Fruit fly (Drosophila melanogaster) whole organism, adult: ENCODE data around the gene tacc.

Experiments used
- CG11617 ChIP-seq: fragments of 200-800 bp; sonication (Bioruptor generic); optimal IDR thresholded peaks from 2 replicates; lab custom pipeline; 2017; ENCODE audit warnings: mild to moderate bottlenecking, missing biosample characterization, missing genetic modification reagents, missing genetic modification characterization
- CG12768 ChIP-seq: fragments of 200-800 bp; sonication (Bioruptor generic); optimal IDR thresholded peaks from 2 replicates; lab custom pipeline; 2017; ENCODE audit warnings: missing biosample characterization, missing genetic modification characterization, mild to moderate bottlenecking, moderate library complexity, missing genetic modification reagents
- CG14711 ChIP-seq: fragments of 200-800 bp; sonication (Bioruptor generic); optimal IDR thresholded peaks from 2 replicates; lab custom pipeline; 2018; ENCODE audit warnings: missing biosample characterization, mild to moderate bottlenecking, missing genetic modification characterization, moderate library complexity
- CG1620 ChIP-seq: fragments of 200-800 bp; sonication (Bioruptor generic); optimal IDR thresholded peaks from 2 replicates; lab custom pipeline; 2016; ENCODE audit warnings: missing biosample characterization, missing genetic modification characterization
- CG33017 ChIP-seq: fragments of 200-800 bp; sonication (Bioruptor generic); optimal IDR thresholded peaks from 2 replicates; lab custom pipeline; 2018; ENCODE audit warnings: missing biosample characterization, mild to moderate bottlenecking, missing genetic modification characterization, moderate library complexity
- CG5204 ChIP-seq: fragments of 200-800 bp; sonication (Bioruptor generic); optimal IDR thresholded peaks from 2 replicates; lab custom pipeline; 2016; ENCODE audit warnings: missing biosample characterization, missing genetic modification characterization
- CG7045 ChIP-seq: fragments of 200-800 bp; sonication (Bioruptor generic); optimal IDR thresholded peaks from 2 replicates; lab custom pipeline; 2017; ENCODE audit warnings: missing biosample characterization, mild to moderate bottlenecking, missing genetic modification characterization
- CG7101 ChIP-seq: fragments of 200-800 bp; sonication (Bioruptor generic); optimal IDR thresholded peaks from 2 replicates; lab custom pipeline; 2018; ENCODE audit warnings: missing biosample characterization, mild to moderate bottlenecking, missing genetic modification characterization, moderate library complexity
- Clk ChIP-seq: fragments of 200-800 bp; sonication (Bioruptor generic); optimal IDR thresholded peaks from 2 replicates; lab custom pipeline; 2017; ENCODE audit warnings: missing biosample characterization, missing genetic modification characterization
- Crg-1 ChIP-seq: fragments of 200-800 bp; sonication (Bioruptor generic); optimal IDR thresholded peaks from 2 replicates; lab custom pipeline; 2016; ENCODE audit warnings: missing biosample characterization, missing genetic modification characterization
- Hr96 ChIP-seq: fragments of 200-800 bp; sonication (Bioruptor generic); optimal IDR thresholded peaks from 2 replicates; lab custom pipeline; 2016; ENCODE audit warnings: missing biosample characterization, missing genetic modification characterization
- Mnt ChIP-seq: fragments of 200-800 bp; sonication (Bioruptor generic); optimal IDR thresholded peaks from 2 replicates; lab custom pipeline; 2016; ENCODE audit warnings: missing biosample characterization, mild to moderate bottlenecking, missing genetic modification characterization
- bab1 ChIP-seq: fragments of 200-800 bp; sonication (Bioruptor generic); optimal IDR thresholded peaks from 3 replicates; lab custom pipeline; 2019; ENCODE audit warnings: missing biosample characterization, mild to moderate bottlenecking, missing genetic modification characterization, moderate library complexity
- cic ChIP-seq: fragments of 200-800 bp; sonication (Bioruptor generic); optimal IDR thresholded peaks from 2 replicates; lab custom pipeline; 2017; ENCODE audit warnings: missing biosample characterization, mild to moderate bottlenecking, missing genetic modification characterization, moderate library complexity
- cnc ChIP-seq, 2 experiments: fragments of >200 bp; optimal IDR thresholded peaks; 2 replicates each; lab custom pipeline; 2017
- kay ChIP-seq: fragments of 200-800 bp; sonication (Bioruptor generic); peaks from one replicate; lab custom pipeline; 2016; ENCODE audit warnings: missing biosample characterization, missing genetic modification characterization, borderline replicate concordance
- ovo ChIP-seq: fragments of 200-800 bp; sonication (Bioruptor generic); optimal IDR thresholded peaks from 2 replicates; lab custom pipeline; 2016; ENCODE audit warnings: missing biosample characterization, missing genetic modification characterization
- pad ChIP-seq: fragments of 200-800 bp; sonication (Bioruptor generic); optimal IDR thresholded peaks from 3 replicates; lab custom pipeline; 2017; ENCODE audit warnings: missing biosample characterization, missing genetic modification characterization, mild to moderate bottlenecking, moderate library complexity, missing genetic modification reagents
- tj ChIP-seq: fragments of 200-800 bp; sonication (Bioruptor generic); optimal IDR thresholded peaks from 3 replicates; lab custom pipeline; 2017; ENCODE audit warnings: missing biosample characterization, mild to moderate bottlenecking, missing genetic modification characterization, moderate library complexity
- toe ChIP-seq: fragments of 200-800 bp; sonication (Bioruptor generic); optimal IDR thresholded peaks from 2 replicates; lab custom pipeline; 2016; ENCODE audit warnings: missing biosample characterization, missing genetic modification characterization

tacc gene

DNA sequence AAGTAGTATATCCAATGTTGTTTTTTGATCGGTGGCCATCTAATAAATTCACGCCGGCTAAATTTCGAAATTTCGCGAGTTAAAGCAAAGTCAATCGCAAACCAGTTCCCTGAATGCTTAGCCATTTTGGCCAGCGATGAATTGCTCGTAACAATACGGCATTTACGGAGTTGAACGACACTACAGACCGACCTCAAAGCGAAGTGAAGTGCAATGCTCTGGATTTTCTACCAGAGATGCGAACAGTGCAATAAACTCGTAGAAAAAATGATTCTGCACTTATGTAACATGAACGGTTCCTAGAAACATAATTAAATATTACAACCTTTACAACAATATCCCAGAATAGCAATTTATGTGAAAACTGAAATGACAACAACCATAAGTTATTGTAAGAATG lies 23.5 kb downstream of the tacc start:
- TF ChIP-seq CG12768 (no peak), CG33017 (tag; lab: Kevin White, UChicago) (no peak), kay (GFP tag; lab: Kevin White, UChicago) (no peak), Hr96 (no peak), CG14711 (no peak)

- no peak for TF ChIP-seq Hr96
- no peak for TF ChIP-seq Mnt (GFP tag; lab: Kevin White, UChicago)
- TF ChIP-seq CG14711 = no peak
Observed at dm6 chr3R:4724323-4724832, 24.5 kb downstream of the tacc start.

DNA sequence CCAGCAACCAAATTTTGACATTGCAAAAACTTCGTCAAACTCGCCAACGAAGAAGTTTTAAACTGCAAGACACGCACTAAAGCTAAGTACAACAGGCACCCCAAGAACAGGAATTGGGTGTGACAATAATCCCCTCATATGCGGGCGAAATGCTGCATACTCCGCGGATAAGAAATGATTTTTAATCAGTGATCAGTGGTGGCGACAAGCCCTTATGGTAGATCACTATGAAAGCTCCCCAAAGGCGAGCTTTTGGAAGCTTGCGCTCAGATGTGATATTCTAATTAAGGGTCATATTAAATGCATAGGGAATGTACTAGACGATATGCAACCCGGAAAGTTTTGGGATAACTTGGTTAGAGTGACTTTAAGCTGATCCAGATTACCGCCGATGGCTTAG lies 31.3 kb downstream of the tacc start:
- no peak for TF ChIP-seq Mnt (GFP tag; lab: Kevin White, UChicago)
- TF ChIP-seq CG12768 = no peak
- no peak for TF ChIP-seq ovo (GFP tag; lab: Kevin White, UChicago)
- TF ChIP-seq pad (GFP tag; lab: Kevin White, UChicago) = no peak
- no peak for TF ChIP-seq CG7101 (tag; lab: Kevin White, UChicago)
- no peak for TF ChIP-seq CG5204 (GFP tag; lab: Kevin White, UChicago)
- TF ChIP-seq bab1 (GFP tag; lab: Kevin White, UChicago) = no peak
- TF ChIP-seq CG1620 (GFP tag; lab: Kevin White, UChicago) = no peak
- no peak for TF ChIP-seq toe (GFP tag; lab: Kevin White, UChicago)
- TF ChIP-seq Crg-1 (GFP tag; lab: Kevin White, UChicago) = no peak
- TF ChIP-seq Clk (GFP tag; lab: Kevin White, UChicago) = no peak
- no peak for TF ChIP-seq CG11617 (GFP tag; lab: Kevin White, UChicago)

DNA sequence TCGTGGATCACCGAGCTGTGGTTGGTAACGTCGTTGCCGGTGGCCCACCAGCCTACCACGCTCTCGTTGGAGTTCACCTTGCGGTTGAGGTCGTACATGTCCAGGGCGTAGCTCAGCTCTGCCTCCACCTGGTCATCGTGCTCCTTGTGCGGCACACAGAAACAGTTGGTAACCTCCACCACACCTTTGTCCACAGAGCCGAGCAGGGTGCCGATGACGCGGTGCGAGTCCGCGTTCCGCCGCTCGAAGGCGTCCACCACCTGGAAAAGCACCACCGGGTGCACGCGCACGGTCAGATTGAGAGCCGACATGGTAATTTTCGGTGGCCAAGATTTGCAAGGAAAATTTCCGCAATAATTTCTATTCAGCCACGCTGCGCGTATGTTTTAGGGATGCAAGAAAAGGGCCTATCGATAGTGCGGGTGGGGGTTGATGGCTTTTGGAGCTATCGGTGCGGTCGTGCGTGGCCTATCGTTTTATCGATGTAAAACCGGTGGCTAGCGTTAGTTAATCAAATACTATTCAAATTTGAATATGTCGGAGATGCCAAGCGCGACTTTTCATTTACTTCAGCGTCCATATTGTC lies 35.0 kb downstream of the tacc start, which contains the start of gene eIF3f1:
eIF3f1 (minus strand) TSS at position 408 of the 586 bp plus-strand sequence.
- TF ChIP-seq CG14711 = no peak
- TF ChIP-seq bab1 (GFP tag; lab: Kevin White, UChicago) = peak; percentile 60
- TF ChIP-seq ovo (GFP tag; lab: Kevin White, UChicago) = peak; percentile 40
- TF ChIP-seq Clk (GFP tag; lab: Kevin White, UChicago) = no peak
- TF ChIP-seq CG11617 (GFP tag; lab: Kevin White, UChicago) = no peak
- peak; percentile 17 for TF ChIP-seq CG7101 (tag; lab: Kevin White, UChicago)
- TF ChIP-seq pad (GFP tag; lab: Kevin White, UChicago) = peak; percentile 0
- no peak for TF ChIP-seq cic
- TF ChIP-seq CG1620 (GFP tag; lab: Kevin White, UChicago) = peak; percentile 29
- TF ChIP-seq CG5204 (GFP tag; lab: Kevin White, UChicago) = no peak
- no peak for TF ChIP-seq kay (GFP tag; lab: Kevin White, UChicago)
- TF ChIP-seq Mnt (GFP tag; lab: Kevin White, UChicago) = peak; percentile 84
- no peak for TF ChIP-seq tj (GFP tag; lab: Kevin White, UChicago)

DNA sequence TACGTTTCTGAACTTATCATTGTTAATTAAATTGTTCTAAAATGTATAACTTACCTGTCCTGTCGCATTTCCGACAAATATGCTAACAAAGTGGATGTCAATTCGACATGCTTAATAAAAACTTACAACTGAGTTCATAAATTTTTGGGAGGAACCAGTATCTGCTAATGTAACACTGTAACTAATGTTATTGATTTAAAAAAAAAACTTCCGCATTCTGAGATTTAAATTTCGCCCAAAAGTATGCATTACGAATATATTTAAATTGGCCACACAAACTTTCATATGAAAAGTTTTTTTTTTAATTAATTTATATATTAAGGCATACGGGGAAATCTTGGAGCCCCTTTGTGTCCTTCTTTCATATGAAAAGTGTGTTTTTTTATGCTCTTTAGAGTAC lies 36.8 kb downstream of the tacc start:
- TF ChIP-seq CG7101 (tag; lab: Kevin White, UChicago) = no peak
- no peak for TF ChIP-seq ovo (GFP tag; lab: Kevin White, UChicago)
- no peak for TF ChIP-seq CG7045 (GFP tag; lab: Kevin White, UChicago)
- TF ChIP-seq Hr96 = no peak
- TF ChIP-seq cic = no peak
- no peak for TF ChIP-seq Mnt (GFP tag; lab: Kevin White, UChicago)
- TF ChIP-seq Crg-1 (GFP tag; lab: Kevin White, UChicago) = no peak
- no peak for TF ChIP-seq CG33017 (tag; lab: Kevin White, UChicago)
- no peak for TF ChIP-seq tj (GFP tag; lab: Kevin White, UChicago)
- no peak for TF ChIP-seq kay (GFP tag; lab: Kevin White, UChicago)
- no peak for TF ChIP-seq CG5204 (GFP tag; lab: Kevin White, UChicago)
- no peak for TF ChIP-seq Clk (GFP tag; lab: Kevin White, UChicago)
- no peak for TF ChIP-seq pad (GFP tag; lab: Kevin White, UChicago)
- no peak for TF ChIP-seq cnc (optimal IDR thresholded peaks at IDR 0.05; lab: Kevin White, UChicago)

DNA sequence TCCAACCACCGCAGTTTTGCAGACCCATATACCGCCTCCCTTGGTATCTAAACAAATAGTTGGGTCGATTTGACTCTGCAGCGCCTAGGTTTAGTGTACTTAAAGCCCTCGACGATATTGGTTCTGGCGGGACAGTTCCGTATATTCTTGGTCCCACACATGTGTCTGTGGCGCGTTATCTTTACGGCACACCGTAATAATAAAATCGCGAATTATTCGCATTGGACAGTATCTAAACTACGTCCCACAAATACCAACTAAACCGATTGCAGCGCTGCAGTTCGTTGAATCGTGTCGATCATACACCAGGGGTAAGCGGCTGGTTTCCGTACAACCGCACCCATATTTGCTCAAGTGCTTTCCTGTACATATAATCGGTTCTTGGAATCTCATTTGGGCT lies 42.8 kb downstream of the tacc start:
- TF ChIP-seq Crg-1 (GFP tag; lab: Kevin White, UChicago) = no peak
- TF ChIP-seq Mnt (GFP tag; lab: Kevin White, UChicago) = peak; percentile 49
- TF ChIP-seq CG12768 = peak; percentile 75
- peak; percentile 27 for TF ChIP-seq kay (GFP tag; lab: Kevin White, UChicago)
- TF ChIP-seq CG7101 (tag; lab: Kevin White, UChicago) = peak; percentile 50
- peak; percentile 53 for TF ChIP-seq CG7045 (GFP tag; lab: Kevin White, UChicago)
- TF ChIP-seq CG11617 (GFP tag; lab: Kevin White, UChicago) = peak; percentile 34
- peak; percentile 14 for TF ChIP-seq pad (GFP tag; lab: Kevin White, UChicago)
- TF ChIP-seq CG1620 (GFP tag; lab: Kevin White, UChicago) = no peak
- peak; percentile 6 for TF ChIP-seq Clk (GFP tag; lab: Kevin White, UChicago)
- peak; percentile 53 for TF ChIP-seq CG33017 (tag; lab: Kevin White, UChicago)
- no peak for TF ChIP-seq CG5204 (GFP tag; lab: Kevin White, UChicago)
- TF ChIP-seq tj (GFP tag; lab: Kevin White, UChicago) = peak; percentile 30
- TF ChIP-seq cic = peak; percentile 86
- TF ChIP-seq Hr96 = peak; percentile 19
